Fruit fly (Drosophila melanogaster): ENCODE data around the gene mtg.
A peak's percentile ranks its signal among the peaks of the same experiment; 100 is the strongest.

The mtg gene

dm6 chr3R:8212594-8212993 lies 37.7 kb upstream of the mtg start (continued):
- peak; percentile 58 to 75 for TF ChIP-seq Pdp1 (GFP tag; optimal IDR thresholded peaks at IDR 0.05)
- peak; percentile 51 for TF ChIP-seq ash1 (GFP tag; optimal IDR thresholded peaks at IDR 0.05)
- TF ChIP-seq repo (GFP tag; optimal IDR thresholded peaks at IDR 0.05): no peak
- TF ChIP-seq CTCF (GFP tag; optimal IDR thresholded peaks at IDR 0.05): no peak
- TF ChIP-seq CG15601 (tag; optimal IDR thresholded peaks at IDR 0.05): peak; percentile 66
- TF ChIP-seq Gsc (GFP tag; IDR thresholded peaks at IDR 0.05): peak; percentile 38; the same call in 1 of the 2 replicates
- TF ChIP-seq CG4282 (GFP tag; optimal IDR thresholded peaks at IDR 0.05): no peak
- peak; percentile 52; the same call in 2 of the 3 replicates for TF ChIP-seq tgo (GFP tag; IDR thresholded peaks at IDR 0.05)
- no peak for TF ChIP-seq Dfd (GFP tag; optimal IDR thresholded peaks at IDR 0.05)
- TF ChIP-seq dati (GFP tag; IDR thresholded peaks at IDR 0.05): no peak
- TF ChIP-seq zfh2 (GFP tag; optimal IDR thresholded peaks at IDR 0.05): no peak
- peak; percentile 55 for TF ChIP-seq Rx (GFP tag; IDR thresholded peaks at IDR 0.05)
- no peak for TF ChIP-seq Trl (optimal IDR thresholded peaks at IDR 0.05)
- TF ChIP-seq Trl (GFP tag; optimal IDR thresholded peaks at IDR 0.05): peak; percentile 57
- peak; percentile 8 for TF ChIP-seq CG4617 (GFP tag; optimal IDR thresholded peaks at IDR 0.05; ENCODE audit: borderline replicate concordance)
- TF ChIP-seq CG34422 (GFP tag; IDR thresholded peaks at IDR 0.05): peak; percentile 46; the same call in 2 of the 3 replicates
- no peak for TF ChIP-seq CG14965 (GFP tag; optimal IDR thresholded peaks at IDR 0.05; ENCODE audit: borderline replicate concordance)
- TF ChIP-seq PHDP (tag; optimal IDR thresholded peaks at IDR 0.05): peak; percentile 35
- TF ChIP-seq Bteb2 (GFP tag; optimal IDR thresholded peaks at IDR 0.05): no peak
- no peak for TF ChIP-seq CG9817 (tag; optimal IDR thresholded peaks at IDR 0.05)
- peak; percentile 34 for TF ChIP-seq CHES-1-like (GFP tag; optimal IDR thresholded peaks at IDR 0.05)
- TF ChIP-seq CG12155 (GFP tag; optimal IDR thresholded peaks at IDR 0.05): no peak
- TF ChIP-seq wdn (GFP tag; IDR thresholded peaks at IDR 0.05): no peak
- TF ChIP-seq CG32767 (GFP tag; IDR thresholded peaks at IDR 0.05): no peak
- peak; percentile 66 for TF ChIP-seq otp (GFP tag; IDR thresholded peaks at IDR 0.05)
- peak; percentile 49 for TF ChIP-seq crol (GFP tag; IDR thresholded peaks at IDR 0.05)
- peak; percentile 56 for TF ChIP-seq pnt (GFP tag; optimal IDR thresholded peaks at IDR 0.05)
- no peak for TF ChIP-seq ro (GFP tag; IDR thresholded peaks at IDR 0.05)
- TF ChIP-seq CG10959 (GFP tag; IDR thresholded peaks at IDR 0.05): peak; percentile 58
- peak; percentile 62 for TF ChIP-seq Mes4 (GFP tag; optimal IDR thresholded peaks at IDR 0.05)
- TF ChIP-seq HLH4C (GFP tag; IDR thresholded peaks at IDR 0.05; ENCODE audit: partially characterized antibody): no peak
- TF ChIP-seq CG1832 (GFP tag; optimal IDR thresholded peaks at IDR 0.05): no peak
- TF ChIP-seq kay (GFP tag; optimal IDR thresholded peaks at IDR 0.05): no peak
- TF ChIP-seq Doc2 (GFP tag; IDR thresholded peaks at IDR 0.05): no peak
- TF ChIP-seq sc (optimal IDR thresholded peaks at IDR 0.05): no peak
- TF ChIP-seq sc (GFP tag; optimal IDR thresholded peaks at IDR 0.05): peak; percentile 63
- TF ChIP-seq sisA (GFP tag; IDR thresholded peaks at IDR 0.05): peak; percentile 60
- no peak for TF ChIP-seq gt (GFP tag; IDR thresholded peaks at IDR 0.05)
- TF ChIP-seq CG12744 (GFP tag; optimal IDR thresholded peaks at IDR 0.05): no peak
- TF ChIP-seq sr (GFP tag; IDR thresholded peaks at IDR 0.05): 0 out of 3 replicates have a peak, but pooled peaks have one; percentile 12
- TF ChIP-seq insv (GFP tag; optimal IDR thresholded peaks at IDR 0.05): no peak
- TF ChIP-seq HHEX (GFP tag; optimal IDR thresholded peaks at IDR 0.05): peak; percentile 32
- TF ChIP-seq gfzf (GFP tag; optimal IDR thresholded peaks at IDR 0.05): no peak
- no peak for TF ChIP-seq al (GFP tag; IDR thresholded peaks at IDR 0.05)
- TF ChIP-seq caup (GFP tag; optimal IDR thresholded peaks at IDR 0.05; ENCODE audit: severe bottlenecking): peak; percentile 14
- TF ChIP-seq CG11093 (GFP tag; IDR thresholded peaks at IDR 0.05): peak; percentile 55; the same call in 2 of the 3 replicates
- peak; percentile 64 for TF ChIP-seq CG4404 (GFP tag; IDR thresholded peaks at IDR 0.05)
- TF ChIP-seq CG10543 (GFP tag; optimal IDR thresholded peaks at IDR 0.05): no peak
- peak; percentile 28 for TF ChIP-seq CG18764 (GFP tag; optimal IDR thresholded peaks at IDR 0.05)
- TF ChIP-seq salm (tag; optimal IDR thresholded peaks at IDR 0.05): peak; percentile 51
- TF ChIP-seq ac (GFP tag; optimal IDR thresholded peaks at IDR 0.05): peak; percentile 30
- TF ChIP-seq tio (GFP tag; optimal IDR thresholded peaks at IDR 0.05): peak; percentile 46
- TF ChIP-seq Abd-B (GFP tag; optimal IDR thresholded peaks at IDR 0.05): peak; percentile 17

Measured in whole organism, embryonic.